Fruit fly (Drosophila melanogaster) whole organism, adult: ENCODE data around the gene CG46514.
"Not testable (repeated sequence)": the region's sequence is repeated elsewhere in the genome, so short reads cannot be mapped to it uniquely, and the experiment has no call there.

Source experiments
- CG11617 ChIP-seq: fragments of 200-800 bp; sonication (Bioruptor generic); optimal IDR thresholded peaks from 2 replicates; lab custom pipeline; 2017; ENCODE audit warnings: mild to moderate bottlenecking, missing biosample characterization, missing genetic modification reagents, missing genetic modification characterization
- CG1620 ChIP-seq: fragments of 200-800 bp; sonication (Bioruptor generic); optimal IDR thresholded peaks from 2 replicates; lab custom pipeline; 2016; ENCODE audit warnings: missing biosample characterization, missing genetic modification characterization
- CG33017 ChIP-seq: fragments of 200-800 bp; sonication (Bioruptor generic); optimal IDR thresholded peaks from 2 replicates; lab custom pipeline; 2018; ENCODE audit warnings: missing biosample characterization, mild to moderate bottlenecking, missing genetic modification characterization, moderate library complexity
- CG7045 ChIP-seq: fragments of 200-800 bp; sonication (Bioruptor generic); optimal IDR thresholded peaks from 2 replicates; lab custom pipeline; 2017; ENCODE audit warnings: missing biosample characterization, mild to moderate bottlenecking, missing genetic modification characterization
- CG7101 ChIP-seq: fragments of 200-800 bp; sonication (Bioruptor generic); optimal IDR thresholded peaks from 2 replicates; lab custom pipeline; 2018; ENCODE audit warnings: missing biosample characterization, mild to moderate bottlenecking, missing genetic modification characterization, moderate library complexity
- Crg-1 ChIP-seq: fragments of 200-800 bp; sonication (Bioruptor generic); optimal IDR thresholded peaks from 2 replicates; lab custom pipeline; 2016; ENCODE audit warnings: missing biosample characterization, missing genetic modification characterization
- Mnt ChIP-seq: fragments of 200-800 bp; sonication (Bioruptor generic); optimal IDR thresholded peaks from 2 replicates; lab custom pipeline; 2016; ENCODE audit warnings: missing biosample characterization, mild to moderate bottlenecking, missing genetic modification characterization
- bab1 ChIP-seq: fragments of 200-800 bp; sonication (Bioruptor generic); optimal IDR thresholded peaks from 3 replicates; lab custom pipeline; 2019; ENCODE audit warnings: missing biosample characterization, mild to moderate bottlenecking, missing genetic modification characterization, moderate library complexity
- cic ChIP-seq: fragments of 200-800 bp; sonication (Bioruptor generic); optimal IDR thresholded peaks from 2 replicates; lab custom pipeline; 2017; ENCODE audit warnings: missing biosample characterization, mild to moderate bottlenecking, missing genetic modification characterization, moderate library complexity
- cnc ChIP-seq, 2 experiments: fragments of >200 bp; optimal IDR thresholded peaks; 2 replicates each; lab custom pipeline; 2017
- ovo ChIP-seq: fragments of 200-800 bp; sonication (Bioruptor generic); optimal IDR thresholded peaks from 2 replicates; lab custom pipeline; 2016; ENCODE audit warnings: missing biosample characterization, missing genetic modification characterization
- pad ChIP-seq: fragments of 200-800 bp; sonication (Bioruptor generic); optimal IDR thresholded peaks from 3 replicates; lab custom pipeline; 2017; ENCODE audit warnings: missing biosample characterization, missing genetic modification characterization, mild to moderate bottlenecking, moderate library complexity, missing genetic modification reagents

DNA sequence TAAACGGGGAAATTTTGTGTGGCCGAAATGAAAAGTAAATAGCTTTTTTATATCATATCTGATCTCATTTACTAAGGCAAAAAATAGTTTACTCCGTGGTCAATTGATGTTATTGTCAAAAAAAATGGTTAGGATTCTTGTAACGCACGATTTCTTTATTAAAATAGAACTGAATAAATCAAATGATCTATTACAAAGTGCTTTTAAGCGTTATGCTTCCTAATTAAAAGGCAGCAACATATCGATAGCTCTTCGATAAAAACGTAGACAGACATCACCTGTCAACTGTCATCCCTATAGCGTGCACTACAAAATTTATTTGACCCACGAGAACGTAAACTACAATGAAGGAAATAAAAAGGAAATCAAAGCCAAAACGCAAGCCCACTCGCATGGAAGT is 44.3 kb downstream of the CG46514 start, which contains the start of gene CG46521:
- TF ChIP-seq cic; CG1620 (GFP tag; lab: Kevin White, UChicago); CG11617; cnc (optimal IDR thresholded peaks at IDR 0.05; lab: Kevin White, UChicago); Mnt (GFP tag; lab: Kevin White, UChicago); bab1 (GFP tag; lab: Kevin White, UChicago); Crg-1 (GFP tag; lab: Kevin White, UChicago); CG7101 (tag; lab: Kevin White, UChicago); ovo (GFP tag; lab: Kevin White, UChicago); CG7045; pad (GFP tag; lab: Kevin White, UChicago); CG33017 (tag; lab: Kevin White, UChicago): not testable (repeated sequence)
